Worm (Caenorhabditis elegans): ENCODE results near the gene M60.4.

DNA sequence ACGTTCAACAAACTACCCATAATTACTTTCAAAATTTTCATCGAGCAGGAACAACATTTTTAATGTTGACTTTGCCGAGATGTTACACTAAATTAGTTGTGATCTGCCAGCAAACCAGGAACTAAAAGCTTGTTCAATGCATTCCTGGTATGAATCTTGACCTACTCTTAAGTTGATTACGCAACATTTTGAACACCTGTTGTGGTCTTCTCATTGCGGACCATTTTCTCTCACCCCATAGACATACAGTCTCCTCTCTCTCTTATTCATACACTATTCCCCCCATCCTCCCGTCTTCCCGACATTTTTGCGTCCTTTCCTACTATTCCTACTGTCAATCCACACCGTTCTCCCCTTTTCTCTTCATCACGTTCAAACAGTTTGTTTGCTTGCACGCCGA, 37.4 kb upstream of the M60.4 start:
- TF ChIP-seq hlh-13 (GFP tag; optimal IDR thresholded peaks at IDR 0.05) (no peak), pros-1 (tag; optimal IDR thresholded peaks at IDR 0.05) (no peak), ceh-19 (GFP tag; optimal IDR thresholded peaks at IDR 0.05) (no peak), elt-2 (tag; optimal IDR thresholded peaks at IDR 0.05) (no peak), dmd-4 (tag; optimal IDR thresholded peaks at IDR 0.05; ENCODE audit: borderline replicate concordance) (no peak), hlh-8 (tag; optimal IDR thresholded peaks at IDR 0.05) (no peak), lin-11 (tag; optimal IDR thresholded peaks at IDR 0.05) (no peak), ama-1 (optimal IDR thresholded peaks at IDR 0.05) (no peak), pqm-1 (tag; optimal IDR thresholded peaks at IDR 0.05) (no peak), ztf-16 (tag; optimal IDR thresholded peaks at IDR 0.05) (no peak), ceh-6 (GFP tag; optimal IDR thresholded peaks at IDR 0.05) (no peak)
